Worm (Caenorhabditis elegans) whole organism, L3 larva: ENCODE measurements around the gene Y24D9A.6.

Experiments
- R02D3.7 ChIP-seq: fragments of 150-350 bp; optimal IDR thresholded peaks from 2 replicates; lab custom pipeline; 2014; ENCODE audit warnings: missing biosample characterization, missing genetic modification characterization
- ZK546.5 ChIP-seq: sonication (generic microtip); optimal IDR thresholded peaks from 2 replicates; lab custom pipeline; 2017; ENCODE audit warnings: missing biosample characterization, missing genetic modification characterization
- aly-2 ChIP-seq: fragments of 150-350 bp; optimal IDR thresholded peaks from 2 replicates; lab custom pipeline; 2014; ENCODE audit warnings: missing biosample characterization, missing genetic modification characterization
- ama-1 ChIP-seq: fragments of 150-350 bp; optimal IDR thresholded peaks from 2 replicates; lab custom pipeline; 2018
- ceh-16 ChIP-seq: sonication (generic microtip); optimal IDR thresholded peaks from 2 replicates; lab custom pipeline; 2017; ENCODE audit warnings: missing biosample characterization, missing genetic modification characterization
- ceh-28 ChIP-seq: fragments of 150-350 bp; optimal IDR thresholded peaks from 2 replicates; lab custom pipeline; 2014; ENCODE audit warnings: missing biosample characterization, missing genetic modification reagents, missing genetic modification characterization
- ceh-82 ChIP-seq: fragments of 150-350 bp; optimal IDR thresholded peaks from 2 replicates; lab custom pipeline; 2014; ENCODE audit warnings: missing biosample characterization, missing genetic modification characterization
- ceh-9 ChIP-seq: sonication (generic microtip); optimal IDR thresholded peaks from 2 replicates; lab custom pipeline; 2018; ENCODE audit warnings: missing biosample characterization, missing genetic modification characterization
- daf-12 ChIP-seq: fragments of 150-350 bp; optimal IDR thresholded peaks from 2 replicates; lab custom pipeline; 2014; ENCODE audit warnings: missing biosample characterization, missing genetic modification reagents, missing genetic modification characterization
- egl-27 ChIP-seq: sonication (generic microtip); optimal IDR thresholded peaks from 4 replicates; lab custom pipeline; 2017; ENCODE audit warnings: missing biosample characterization, missing genetic modification reagents, missing genetic modification characterization
- elt-1 ChIP-seq: fragments of 150-350 bp; optimal IDR thresholded peaks from 2 replicates; lab custom pipeline; 2014; ENCODE audit warnings: missing biosample characterization, missing genetic modification characterization
- elt-2 ChIP-seq: sonication (generic microtip); optimal IDR thresholded peaks from 2 replicates; lab custom pipeline; 2016; ENCODE audit warnings: missing genetic modification reagents, mild to moderate bottlenecking, missing genetic modification characterization, missing compliant biosample characterization
- elt-3 ChIP-seq, 3 experiments: fragments of 150-350 bp in 1 of 3; sonication (generic microtip) in 2 of 3; optimal IDR thresholded peaks; 2 replicates in 2 of 3; 4 replicates in 1 of 3; lab custom pipeline; 2014 to 2017; ENCODE audit warnings: missing biosample characterization in 3 of 3, missing genetic modification characterization in 3 of 3
- eor-1 ChIP-seq, 2 experiments: fragments of 150-350 bp; optimal IDR thresholded peaks; 2 replicates each; lab custom pipeline; 2014 to 2018; ENCODE audit warnings: missing biosample characterization in 2 of 2, missing genetic modification characterization in 2 of 2
- fkh-2 ChIP-seq: fragments of 150-350 bp; optimal IDR thresholded peaks from 2 replicates; lab custom pipeline; 2014; ENCODE audit warnings: missing biosample characterization, missing genetic modification reagents, missing genetic modification characterization
- fos-1 ChIP-seq: fragments of 150-350 bp; optimal IDR thresholded peaks from 2 replicates; lab custom pipeline; 2014; ENCODE audit warnings: missing biosample characterization, missing genetic modification characterization
- hmg-11 ChIP-seq: sonication (generic microtip); optimal IDR thresholded peaks from 2 replicates; lab custom pipeline; 2016; ENCODE audit warnings: missing genetic modification characterization, missing compliant biosample characterization
- lin-15B ChIP-seq: fragments of 150-350 bp; optimal IDR thresholded peaks from 2 replicates; lab custom pipeline; 2014; ENCODE audit warnings: missing biosample characterization, missing genetic modification characterization
- lin-39 ChIP-seq: fragments of 150-350 bp; optimal IDR thresholded peaks from 2 replicates; lab custom pipeline; 2018; ENCODE audit warnings: missing biosample characterization, missing genetic modification reagents, missing genetic modification characterization
- lsy-12 ChIP-seq: sonication (generic microtip); optimal IDR thresholded peaks from 2 replicates; lab custom pipeline; 2016; ENCODE audit warnings: mild to moderate bottlenecking, missing genetic modification characterization, missing compliant biosample characterization
- mdl-1 ChIP-seq: fragments of 150-350 bp; optimal IDR thresholded peaks from 2 replicates; lab custom pipeline; 2014; ENCODE audit warnings: missing biosample characterization, missing genetic modification characterization
- nfya-1 ChIP-seq: sonication (generic microtip); optimal IDR thresholded peaks from 2 replicates; lab custom pipeline; 2017; ENCODE audit warnings: missing genetic modification characterization, mild to moderate bottlenecking, missing compliant biosample characterization, antibody characterized with exemption, moderate library complexity; ENCODE audit not compliant: insufficient read depth
- nhr-11 ChIP-seq: fragments of 150-350 bp; optimal IDR thresholded peaks from 2 replicates; lab custom pipeline; 2014; ENCODE audit warnings: missing biosample characterization, missing genetic modification characterization
- nhr-12 ChIP-seq: fragments of 150-350 bp; optimal IDR thresholded peaks from 2 replicates; lab custom pipeline; 2014; ENCODE audit warnings: missing biosample characterization, missing genetic modification characterization
- nhr-23 ChIP-seq: fragments of 150-350 bp; optimal IDR thresholded peaks from 2 replicates; lab custom pipeline; 2014; ENCODE audit warnings: missing biosample characterization, missing genetic modification reagents, missing genetic modification characterization
- nhr-237 ChIP-seq: fragments of 150-350 bp; optimal IDR thresholded peaks from 2 replicates; lab custom pipeline; 2014; ENCODE audit warnings: missing biosample characterization, missing genetic modification characterization
- nhr-25 ChIP-seq: sonication (generic microtip); optimal IDR thresholded peaks from 2 replicates; lab custom pipeline; 2017; ENCODE audit warnings: missing biosample characterization, missing genetic modification characterization
- nhr-28 ChIP-seq: fragments of 150-350 bp; optimal IDR thresholded peaks from 2 replicates; lab custom pipeline; 2014; ENCODE audit warnings: missing biosample characterization, missing genetic modification characterization
- nhr-43 ChIP-seq: sonication (generic microtip); optimal IDR thresholded peaks from 2 replicates; lab custom pipeline; 2016; ENCODE audit warnings: mild to moderate bottlenecking, missing genetic modification characterization, missing compliant biosample characterization; ENCODE audit not compliant: poor library complexity, severe bottlenecking
- nhr-67 ChIP-seq: fragments of 150-350 bp; optimal IDR thresholded peaks from 2 replicates; lab custom pipeline; 2014; ENCODE audit warnings: missing biosample characterization, missing genetic modification characterization
- nhr-76 ChIP-seq: fragments of 150-350 bp; sonication (generic microtip); optimal IDR thresholded peaks from 5 replicates; lab custom pipeline; 2014; ENCODE audit warnings: missing biosample characterization, missing genetic modification characterization
- nhr-77 ChIP-seq: fragments of 150-350 bp; optimal IDR thresholded peaks from 2 replicates; lab custom pipeline; 2014; ENCODE audit warnings: missing biosample characterization, missing genetic modification characterization
- pha-4 ChIP-seq: fragments of 150-350 bp; optimal IDR thresholded peaks from 2 replicates; lab custom pipeline; 2014; ENCODE audit warnings: missing biosample characterization, missing genetic modification reagents, missing genetic modification characterization
- pqm-1 ChIP-seq: fragments of 150-350 bp; optimal IDR thresholded peaks from 2 replicates; lab custom pipeline; 2017; ENCODE audit warnings: missing biosample characterization, missing genetic modification characterization, inconsistent platforms
- sea-2 ChIP-seq: fragments of 150-350 bp; sonication (generic microtip); optimal IDR thresholded peaks from 4 replicates; lab custom pipeline; 2014; ENCODE audit warnings: missing biosample characterization, missing genetic modification reagents, missing genetic modification characterization
- skn-1 ChIP-seq: fragments of 150-350 bp; optimal IDR thresholded peaks from 2 replicates; lab custom pipeline; 2014; ENCODE audit warnings: missing biosample characterization, missing genetic modification characterization
- snpc-4 ChIP-seq: fragments of 150-350 bp; optimal IDR thresholded peaks from 2 replicates; lab custom pipeline; 2014; ENCODE audit warnings: missing biosample characterization, missing genetic modification characterization
- tbx-2 ChIP-seq: sonication (generic microtip); optimal IDR thresholded peaks from 2 replicates; lab custom pipeline; 2016; ENCODE audit warnings: mild to moderate bottlenecking, missing genetic modification characterization, missing compliant biosample characterization
- unc-39 ChIP-seq: sonication (generic microtip); optimal IDR thresholded peaks from 4 replicates; lab custom pipeline; 2017; ENCODE audit warnings: missing biosample characterization, missing genetic modification characterization
- unc-62 ChIP-seq: fragments of 150-350 bp; sonication (generic microtip); optimal IDR thresholded peaks from 4 replicates; lab custom pipeline; 2014; ENCODE audit warnings: missing biosample characterization, missing genetic modification reagents, missing genetic modification characterization
- zag-1 ChIP-seq: fragments of 150-350 bp; optimal IDR thresholded peaks from 2 replicates; lab custom pipeline; 2014; ENCODE audit warnings: missing biosample characterization, missing genetic modification characterization
- ztf-4 ChIP-seq: fragments of 150-350 bp; optimal IDR thresholded peaks from 2 replicates; lab custom pipeline; 2014; ENCODE audit warnings: missing biosample characterization, missing genetic modification characterization

Y24D9A.6 gene

ce11 chrIV:4447367-4447766, 47.2 kb upstream of the Y24D9A.6 start:
- TF ChIP-seq ama-1 (lab: Kevin White, UChicago) = no peak
- TF ChIP-seq lin-39 = no peak
- TF ChIP-seq elt-2 (tag; lab: Kevin White, UChicago) = no peak
- TF ChIP-seq nhr-25 = no peak
- no peak for TF ChIP-seq elt-1 (tag; lab: Kevin White, UChicago)
- no peak for TF ChIP-seq nhr-76
- TF ChIP-seq pqm-1 (tag; lab: Kevin White, UChicago) = no peak
- TF ChIP-seq nhr-12 (tag; lab: Kevin White, UChicago) = no peak
- no peak for TF ChIP-seq lin-15B (tag; lab: Kevin White, UChicago)
- no peak for TF ChIP-seq aly-2
- no peak for TF ChIP-seq pha-4
- TF ChIP-seq R02D3.7 (tag; lab: Kevin White, UChicago) = no peak
- no peak for TF ChIP-seq elt-3 (tag; optimal IDR thresholded peaks at IDR 0.05; lab: Kevin White, UChicago)
- no peak for TF ChIP-seq egl-27 (tag; lab: Kevin White, UChicago)
- TF ChIP-seq nhr-237 (tag; lab: Kevin White, UChicago) = no peak

ce11 chrIV:4447284-4447366, 46.9 kb upstream of the Y24D9A.6 start, which contains the start of gene chat-1:
TSS of gene chat-1 (plus strand) at chrIV:4447331.
- TF ChIP-seq ama-1 (lab: Kevin White, UChicago) (no peak), ceh-16 (tag; lab: Kevin White, UChicago) (no peak), nhr-237 (tag; lab: Kevin White, UChicago) (no peak), nhr-25 (no peak), ceh-28 (tag; lab: Kevin White, UChicago) (no peak), nhr-67 (tag; lab: Kevin White, UChicago) (no peak), mdl-1 (tag; lab: Kevin White, UChicago) (no peak), lsy-12 (tag; lab: Kevin White, UChicago) (no peak)

- TF ChIP-seq snpc-4 (tag; lab: Kevin White, UChicago) (no peak), ztf-4 (no peak), nhr-12 (tag; lab: Kevin White, UChicago) (no peak), nhr-28 (tag; lab: Kevin White, UChicago) (no peak), ceh-9 (tag; lab: Kevin White, UChicago) (no peak), ZK546.5 (tag; lab: Kevin White, UChicago) (peak; percentile 1), lsy-12 (tag; lab: Kevin White, UChicago) (no peak), ceh-28 (tag; lab: Kevin White, UChicago) (peak; percentile 84), R02D3.7 (tag; lab: Kevin White, UChicago) (peak; percentile 42), ceh-16 (tag; lab: Kevin White, UChicago) (no peak), mdl-1 (tag; lab: Kevin White, UChicago) (no peak), nhr-25 (peak; percentile 50), unc-39 (no peak), daf-12 (tag; lab: Kevin White, UChicago) (no peak), pqm-1 (tag; lab: Kevin White, UChicago) (peak; percentile 20), nhr-43 (tag; lab: Kevin White, UChicago) (no peak), unc-62 (GFP tag; lab: Kevin White, UChicago) (no peak), pha-4 (peak; percentile 65), lin-15B (tag; lab: Kevin White, UChicago) (no peak), nhr-23 (peak; percentile 43), hmg-11 (tag; lab: Kevin White, UChicago) (no peak), nfya-1 (tag; lab: Kevin White, UChicago) (peak; percentile 59), tbx-2 (no peak), elt-2 (tag; lab: Kevin White, UChicago) (no peak), elt-1 (tag; lab: Kevin White, UChicago) (no peak), aly-2 (no peak), nhr-11 (no peak), lin-39 (no peak), fos-1 (tag; lab: Kevin White, UChicago) (no peak), eor-1 (tag; optimal IDR thresholded peaks at IDR 0.05; lab: Kevin White, UChicago) (no peak), zag-1 (no peak), skn-1 (tag; lab: Kevin White, UChicago) (no peak), ama-1 (lab: Kevin White, UChicago) (peak; percentile 83)
Observed at ce11 chrIV:4446884-4447283, 46.7 kb upstream of the Y24D9A.6 start.

DNA sequence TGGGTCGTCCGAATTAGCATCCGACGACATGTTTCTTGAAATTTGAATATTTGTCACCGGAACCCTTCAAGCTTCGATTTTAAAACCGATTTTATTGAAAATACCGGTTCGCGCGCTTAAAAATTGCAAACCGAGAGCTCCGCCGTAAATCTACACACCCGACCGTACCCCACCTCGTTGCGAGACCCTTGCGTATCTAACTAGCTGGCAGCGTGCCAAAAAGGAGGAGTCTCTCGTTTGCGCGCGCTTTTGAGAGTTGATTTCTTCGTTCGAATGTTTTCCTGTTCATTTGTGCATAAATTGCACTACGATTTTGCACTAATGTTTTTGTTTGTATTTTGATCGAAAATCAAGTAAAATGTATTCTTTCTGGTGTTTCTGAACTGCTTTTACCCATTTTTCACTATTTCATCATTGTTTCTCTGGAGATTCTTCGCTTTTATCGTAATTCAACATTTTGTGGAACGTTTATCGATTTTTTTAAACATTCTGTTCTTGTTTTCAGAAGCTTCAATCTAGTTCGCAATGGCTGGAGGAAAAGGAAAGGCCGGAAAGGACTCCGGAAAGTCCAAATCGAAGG, 45.6 kb upstream of the Y24D9A.6 start, which contains the start of the genes wapl-1 and htz-1:
wapl-1 (minus strand) TSS at position 30 of the 580 bp plus-strand sequence.
htz-1 (plus strand) TSS at position 506 of the 580 bp plus-strand sequence.
- TF ChIP-seq hmg-11 (tag; lab: Kevin White, UChicago) = peak; percentile 90
- peak; percentile 97 for TF ChIP-seq lin-15B (tag; lab: Kevin White, UChicago)
- TF ChIP-seq ceh-9 (tag; lab: Kevin White, UChicago) = no peak
- TF ChIP-seq pha-4 = peak; percentile 99
- no peak for TF ChIP-seq eor-1 (tag; optimal IDR thresholded peaks at IDR 0.05; lab: Kevin White, UChicago)
- TF ChIP-seq fos-1 (tag; lab: Kevin White, UChicago) = peak; percentile 69
- peak; percentile 63 for TF ChIP-seq ztf-4
- peak; percentile 83 for TF ChIP-seq elt-2 (tag; lab: Kevin White, UChicago)
- peak; percentile 69 for TF ChIP-seq nhr-77 (tag; lab: Kevin White, UChicago)
- peak; percentile 99 for TF ChIP-seq nfya-1 (tag; lab: Kevin White, UChicago)
- no peak for TF ChIP-seq unc-62 (GFP tag; lab: Kevin White, UChicago)
- peak; percentile 75 for TF ChIP-seq nhr-11
- peak; percentile 94 for TF ChIP-seq lsy-12 (tag; lab: Kevin White, UChicago)
- peak; percentile 49 for TF ChIP-seq mdl-1 (tag; lab: Kevin White, UChicago)
- TF ChIP-seq egl-27 (tag; lab: Kevin White, UChicago) = peak; percentile 76
- TF ChIP-seq daf-12 (tag; lab: Kevin White, UChicago) = peak; percentile 42
- peak in 1 of 3 experiments; percentile 18 for TF ChIP-seq elt-3 (tag; optimal IDR thresholded peaks at IDR 0.05; lab: Kevin White, UChicago)
- peak; percentile 81 for TF ChIP-seq ceh-28 (tag; lab: Kevin White, UChicago)
- TF ChIP-seq elt-1 (tag; lab: Kevin White, UChicago) = peak; percentile 81
- no peak for TF ChIP-seq aly-2
- peak; percentile 26 for TF ChIP-seq fkh-2
- peak; percentile 69 for TF ChIP-seq pqm-1 (tag; lab: Kevin White, UChicago)
- peak; percentile 68 for TF ChIP-seq ceh-82 (tag; lab: Kevin White, UChicago)
- peak; percentile 98 for TF ChIP-seq ZK546.5 (tag; lab: Kevin White, UChicago)
- TF ChIP-seq unc-39 = no peak
- no peak for TF ChIP-seq sea-2 (GFP tag; lab: Kevin White, UChicago)
- TF ChIP-seq zag-1 = peak; percentile 42
- TF ChIP-seq R02D3.7 (tag; lab: Kevin White, UChicago) = peak; percentile 99
- TF ChIP-seq lin-39 = peak; percentile 99
